Fruit fly (Drosophila melanogaster) whole organism, wandering third instar larva: ENCODE data around the gene Sec22.

Experiments
- Abd-B ChIP-seq: fragments of >200 bp; optimal IDR thresholded peaks from 2 replicates; lab custom pipeline; 2017; ENCODE audit warnings: missing biosample characterization, missing genetic modification characterization
- CG32264 ChIP-seq: fragments of 200-800 bp; sonication (Bioruptor generic); optimal IDR thresholded peaks from 2 replicates; lab custom pipeline; 2016; ENCODE audit warnings: missing biosample characterization, missing genetic modification characterization
- CG9705 ChIP-seq: fragments of 200-800 bp; sonication (Bioruptor generic); optimal IDR thresholded peaks from 2 replicates; lab custom pipeline; 2018; ENCODE audit warnings: missing biosample characterization, mild to moderate bottlenecking, missing genetic modification characterization
- CrebA ChIP-seq: fragments of 200-800 bp; sonication (Bioruptor generic); optimal IDR thresholded peaks from 2 replicates; lab custom pipeline; 2016; ENCODE audit warnings: missing biosample characterization, mild to moderate bottlenecking, missing genetic modification characterization, borderline replicate concordance
- Dfd ChIP-seq: fragments of >200 bp; optimal IDR thresholded peaks from 2 replicates; lab custom pipeline; 2017; ENCODE audit warnings: missing biosample characterization, missing genetic modification characterization
- Dif ChIP-seq: fragments of 200-275, 200-300 bp; sonication (Bioruptor generic); optimal IDR thresholded peaks from 2 replicates; lab custom pipeline; 2018; ENCODE audit warnings: missing biosample characterization, missing genetic modification characterization; ENCODE audit not compliant: partially characterized antibody
- HLH106 ChIP-seq: fragments of 200-800 bp; optimal IDR thresholded peaks from 3 replicates; lab custom pipeline; 2019; ENCODE audit warnings: missing biosample characterization, mild to moderate bottlenecking, missing genetic modification characterization, moderate library complexity
- Hnf4 ChIP-seq: fragments of 200-800 bp; sonication (Bioruptor generic); optimal IDR thresholded peaks from 2 replicates; lab custom pipeline; 2016; ENCODE audit warnings: missing biosample characterization, mild to moderate bottlenecking, missing genetic modification characterization
- Hr78 ChIP-seq: fragments of >200 bp; optimal IDR thresholded peaks from 2 replicates; lab custom pipeline; 2017; ENCODE audit warnings: missing biosample characterization, missing genetic modification characterization
- Hr83 ChIP-seq: fragments of 200-300 bp; sonication (Bioruptor generic); optimal IDR thresholded peaks from 2 replicates; lab custom pipeline; 2016; ENCODE audit warnings: missing biosample characterization, mild to moderate bottlenecking, missing genetic modification characterization, moderate library complexity; ENCODE audit not compliant: poor library complexity, severe bottlenecking
- Jra ChIP-seq: sonication (Bioruptor generic); optimal IDR thresholded peaks from 2 replicates; lab custom pipeline; 2016; ENCODE audit warnings: missing biosample characterization, missing genetic modification characterization
- Myc ChIP-seq: fragments of >200 bp; optimal IDR thresholded peaks from 2 replicates; lab custom pipeline; 2017
- N ChIP-seq: fragments of >200 bp; optimal IDR thresholded peaks from 2 replicates; lab custom pipeline; 2018; ENCODE audit warnings: missing biosample characterization, missing external identifiers, missing genetic modification characterization
- OdsH ChIP-seq: fragments of 200-800 bp; sonication (Bioruptor generic); optimal IDR thresholded peaks from 2 replicates; lab custom pipeline; 2016; ENCODE audit warnings: missing biosample characterization, mild to moderate bottlenecking, missing genetic modification characterization
- Rel ChIP-seq, 2 experiments: fragments of 200-800 bp; sonication (Bioruptor generic) in 1 of 2; optimal IDR thresholded peaks; 2 replicates in 1 of 2; 3 replicates in 1 of 2; lab custom pipeline; 2016 to 2019; ENCODE audit warnings: mild to moderate bottlenecking in 2 of 2, missing biosample characterization in 2 of 2, missing genetic modification characterization in 2 of 2, moderate library complexity in 1 of 2
- Sp1 ChIP-seq: fragments of 200-800 bp; sonication (Bioruptor generic); optimal IDR thresholded peaks from 3 replicates; lab custom pipeline; 2019; ENCODE audit warnings: missing biosample characterization, mild to moderate bottlenecking, missing genetic modification characterization, moderate library complexity
- br ChIP-seq: fragments of 200-800 bp; sonication (Bioruptor generic); optimal IDR thresholded peaks from 2 replicates; lab custom pipeline; 2016; ENCODE audit warnings: missing biosample characterization, missing genetic modification characterization
- brk ChIP-seq: fragments of 200-800 bp; sonication (Bioruptor generic); optimal IDR thresholded peaks from 2 replicates; lab custom pipeline; 2016; ENCODE audit warnings: missing biosample characterization, mild to moderate bottlenecking, missing genetic modification characterization
- dmrt93B ChIP-seq: fragments of 200-800 bp; sonication (Bioruptor generic); optimal IDR thresholded peaks from 2 replicates; lab custom pipeline; 2018; ENCODE audit warnings: missing biosample characterization, mild to moderate bottlenecking, missing genetic modification characterization
- dsf ChIP-seq: sonication (Bioruptor generic); optimal IDR thresholded peaks from 2 replicates; lab custom pipeline; 2016; ENCODE audit warnings: missing biosample characterization, missing genetic modification characterization, borderline replicate concordance
- ey ChIP-seq: fragments of 200-800 bp; sonication (Bioruptor generic); optimal IDR thresholded peaks from 2 replicates; lab custom pipeline; 2016; ENCODE audit warnings: missing biosample characterization, missing genetic modification characterization
- foxo ChIP-seq, 2 experiments: fragments of 200-800 bp; sonication (Bioruptor generic); optimal IDR thresholded peaks; 2 replicates in 1 of 2; 3 replicates in 1 of 2; lab custom pipeline; 2016 to 2017; ENCODE audit warnings: missing biosample characterization in 2 of 2, missing genetic modification characterization in 2 of 2
- fru ChIP-seq: fragments of 200-800 bp; sonication (Bioruptor generic); optimal IDR thresholded peaks from 3 replicates; lab custom pipeline; 2016; ENCODE audit warnings: missing biosample characterization, mild to moderate bottlenecking, missing genetic modification characterization
- h ChIP-seq: fragments of 200-800 bp; sonication (Bioruptor generic); optimal IDR thresholded peaks from 3 replicates; lab custom pipeline; 2016; ENCODE audit warnings: missing biosample characterization, mild to moderate bottlenecking, missing genetic modification characterization
- jim ChIP-seq: fragments of 175-275, 200-325 bp; sonication (Bioruptor generic); optimal IDR thresholded peaks from 2 replicates; lab custom pipeline; 2016; ENCODE audit warnings: missing biosample characterization, mild to moderate bottlenecking, missing genetic modification characterization
- lola ChIP-seq: fragments of >200 bp; optimal IDR thresholded peaks from 2 replicates; lab custom pipeline; 2017; ENCODE audit warnings: missing biosample characterization, missing genetic modification characterization
- pan ChIP-seq: fragments of >200 bp; optimal IDR thresholded peaks from 2 replicates; lab custom pipeline; 2017
- psq ChIP-seq: fragments of 200-800 bp; sonication (Bioruptor generic); optimal IDR thresholded peaks from 3 replicates; lab custom pipeline; 2017; ENCODE audit warnings: missing biosample characterization, mild to moderate bottlenecking, missing genetic modification characterization, moderate library complexity
- rgr ChIP-seq: fragments of 200-800 bp; sonication (Bioruptor generic); optimal IDR thresholded peaks from 3 replicates; lab custom pipeline; 2016; ENCODE audit warnings: missing biosample characterization, mild to moderate bottlenecking, missing genetic modification characterization
- sage ChIP-seq: fragments of 200-800 bp; sonication (Bioruptor generic); optimal IDR thresholded peaks from 2 replicates; lab custom pipeline; 2016; ENCODE audit warnings: missing biosample characterization, mild to moderate bottlenecking, missing genetic modification characterization
- sv ChIP-seq: fragments of 200-800 bp; sonication (Bioruptor generic); optimal IDR thresholded peaks from 3 replicates; lab custom pipeline; 2016; ENCODE audit warnings: missing biosample characterization, missing genetic modification characterization
- tai ChIP-seq: sonication (Bioruptor generic); optimal IDR thresholded peaks from 2 replicates; lab custom pipeline; 2016; ENCODE audit warnings: missing biosample characterization, missing genetic modification characterization
- woc ChIP-seq: sonication (Bioruptor generic); optimal IDR thresholded peaks from 2 replicates; lab custom pipeline; 2016; ENCODE audit warnings: missing biosample characterization, mild to moderate bottlenecking, missing genetic modification characterization

The Sec22 gene

DNA sequence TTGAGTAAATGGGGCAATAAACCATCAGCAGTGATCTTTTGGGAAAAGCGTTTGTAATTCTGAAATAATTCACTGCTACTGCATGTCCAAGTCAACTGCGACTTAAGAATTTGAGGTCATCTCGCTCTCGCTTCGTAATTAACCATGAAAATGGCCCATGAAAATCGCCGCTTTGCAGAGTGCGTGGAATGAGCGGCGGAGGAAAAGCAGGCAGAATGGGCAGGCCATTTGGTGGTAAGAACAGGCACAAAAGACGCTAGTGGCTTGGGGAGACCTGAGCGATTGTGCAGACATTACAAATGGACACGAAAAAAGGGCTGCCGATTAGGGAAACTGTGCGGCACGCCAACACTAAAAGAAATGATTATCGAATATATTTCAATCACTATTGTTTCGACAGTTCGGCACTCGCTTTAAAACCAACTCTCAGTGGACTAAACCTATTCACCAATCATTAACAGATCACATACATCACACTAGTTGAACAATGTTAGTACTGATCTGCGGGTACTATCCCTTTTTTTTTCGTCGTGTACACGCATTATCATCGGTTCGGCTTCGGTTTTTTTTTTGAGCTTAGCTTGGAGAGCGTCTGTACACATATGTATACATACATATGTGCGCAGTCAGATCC lies 34.3 kb upstream of the Sec22 start:
- no peak for TF ChIP-seq CrebA (GFP tag; lab: Kevin White, UChicago)
- peak; percentile 34 for TF ChIP-seq fru (GFP tag; lab: Kevin White, UChicago)

DNA sequence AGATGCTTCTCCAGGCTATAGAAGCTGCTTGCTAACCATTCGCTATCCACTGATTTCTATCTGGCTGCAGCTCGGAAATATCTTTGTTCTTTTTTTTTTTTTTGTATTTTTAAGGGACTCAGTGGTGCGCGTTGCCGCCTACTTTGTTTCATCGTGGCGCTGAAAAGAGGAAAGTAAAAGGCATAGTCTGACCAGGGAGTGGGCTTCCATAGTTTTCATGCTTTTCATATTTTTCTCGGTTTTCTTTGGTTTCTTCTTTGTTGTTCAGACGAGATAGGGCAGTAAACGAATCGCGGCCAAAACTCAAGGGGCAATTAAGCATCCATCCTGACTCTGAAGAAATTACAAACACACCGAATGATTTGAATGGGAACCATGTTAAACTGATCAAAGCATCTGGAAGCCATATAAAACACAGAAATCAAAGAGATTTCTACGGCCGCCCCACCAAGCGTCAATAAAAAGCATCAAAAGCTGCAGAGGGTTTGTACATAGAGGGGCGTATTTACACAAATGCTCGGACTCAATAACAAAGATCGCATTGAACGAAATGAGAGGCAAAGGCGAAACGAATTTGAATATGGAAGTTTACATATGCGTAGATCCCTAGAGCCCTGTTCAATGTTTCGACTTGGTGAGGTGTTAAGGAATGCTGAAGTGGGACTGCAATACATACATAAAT lies 33.4 kb upstream of the Sec22 start:
- no peak for TF ChIP-seq woc (GFP tag; lab: Kevin White, UChicago)
- TF ChIP-seq sv (GFP tag; lab: Kevin White, UChicago) = no peak
- TF ChIP-seq ey (GFP tag; lab: Kevin White, UChicago) = no peak
- no peak for TF ChIP-seq Jra (GFP tag; lab: Kevin White, UChicago)
- TF ChIP-seq lola = no peak
- no peak for TF ChIP-seq dsf (GFP tag; lab: Kevin White, UChicago)
- no peak for TF ChIP-seq CrebA (GFP tag; lab: Kevin White, UChicago)
- TF ChIP-seq N (GFP tag; lab: Kevin White, UChicago) = no peak
- TF ChIP-seq Sp1 (GFP tag; lab: Kevin White, UChicago) = no peak
- TF ChIP-seq Dfd (GFP tag; lab: Kevin White, UChicago) = no peak
- no peak for TF ChIP-seq Dif (GFP tag; lab: Kevin White, UChicago)
- TF ChIP-seq Abd-B (GFP tag; lab: Kevin White, UChicago) = no peak
- no peak for TF ChIP-seq jim (GFP tag; lab: Kevin White, UChicago)

DNA sequence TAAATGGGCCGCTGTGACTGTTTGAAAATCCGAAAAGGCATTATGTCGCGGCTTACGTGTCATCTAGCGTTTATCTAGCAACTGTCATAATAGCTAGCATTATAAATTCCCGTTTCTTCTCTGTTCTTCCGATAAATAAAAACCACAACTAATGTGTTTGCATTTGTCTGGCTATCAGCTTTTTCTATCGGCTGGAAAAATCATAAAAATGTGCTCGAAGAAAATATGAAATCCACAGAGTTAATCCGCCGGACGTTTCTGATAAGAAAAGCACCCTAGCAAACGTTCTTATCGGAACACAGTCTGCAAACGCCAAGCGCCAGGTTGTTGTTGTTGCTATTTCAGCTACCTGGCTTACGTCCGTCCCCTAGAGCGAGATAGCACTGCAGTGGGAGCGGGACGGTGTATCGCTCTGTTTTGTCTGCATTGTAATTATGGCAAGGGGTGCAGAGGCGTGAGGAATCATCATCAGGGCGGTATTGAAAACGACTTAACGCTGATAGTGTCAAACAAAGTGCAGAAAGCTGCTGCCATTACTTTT lies 31.6 kb upstream of the Sec22 start:
- TF ChIP-seq N (GFP tag; lab: Kevin White, UChicago) (no peak), Hr83 (no peak)

DNA sequence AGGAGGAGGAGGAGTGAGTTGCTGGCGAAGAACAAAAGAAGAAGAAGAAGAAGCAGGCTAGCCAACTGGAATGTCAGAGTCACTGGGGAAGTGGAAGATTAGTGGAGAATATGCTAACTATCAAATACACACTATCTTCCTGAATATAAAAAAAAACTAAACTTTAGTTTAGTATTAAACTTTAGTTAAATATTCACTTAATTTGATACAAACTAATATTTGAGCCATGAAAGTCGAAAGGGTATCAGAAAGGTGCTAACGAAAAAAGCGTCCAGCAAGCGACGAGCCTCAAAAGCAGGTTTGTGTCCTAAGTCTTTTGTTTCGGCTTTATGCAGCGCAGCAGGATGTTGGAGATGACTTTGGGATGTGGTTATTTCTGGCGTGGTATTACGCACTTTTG lies 30.7 kb upstream of the Sec22 start:
- peak; percentile 74 for TF ChIP-seq psq (GFP tag; lab: Kevin White, UChicago)
- TF ChIP-seq fru (GFP tag; lab: Kevin White, UChicago) = peak; percentile 83
- peak; percentile 87 for TF ChIP-seq h
- peak; percentile 3 for TF ChIP-seq tai (GFP tag; lab: Kevin White, UChicago)
- peak; percentile 79 for TF ChIP-seq OdsH (GFP tag; lab: Kevin White, UChicago)
- peak; percentile 40 for TF ChIP-seq Jra (GFP tag; lab: Kevin White, UChicago)
- TF ChIP-seq sage (GFP tag; lab: Kevin White, UChicago) = peak; percentile 62
- peak; percentile 70 for TF ChIP-seq br (GFP tag; lab: Kevin White, UChicago)
- peak; percentile 59 for TF ChIP-seq Hnf4 (GFP tag; lab: Kevin White, UChicago)
- peak; percentile 74 for TF ChIP-seq ey (GFP tag; lab: Kevin White, UChicago)
- no peak for TF ChIP-seq Hr78
- TF ChIP-seq foxo (GFP tag; optimal IDR thresholded peaks at IDR 0.05; lab: Kevin White, UChicago) = peak in 1 of 2 experiments; percentile 81
- peak; percentile 12 for TF ChIP-seq Rel (GFP tag; optimal IDR thresholded peaks at IDR 0.05; lab: Kevin White, UChicago)
- TF ChIP-seq Rel (tag; optimal IDR thresholded peaks at IDR 0.05; lab: Kevin White, UChicago) = no peak
- TF ChIP-seq N (GFP tag; lab: Kevin White, UChicago) = no peak
- TF ChIP-seq Myc (lab: Kevin White, UChicago) = no peak
- TF ChIP-seq brk (GFP tag; lab: Kevin White, UChicago) = peak; percentile 50
- TF ChIP-seq CG9705 (GFP tag; lab: Kevin White, UChicago) = peak; percentile 26
- no peak for TF ChIP-seq pan (lab: Kevin White, UChicago)
- TF ChIP-seq Dfd (GFP tag; lab: Kevin White, UChicago) = no peak
- TF ChIP-seq HLH106 = peak; percentile 77
- TF ChIP-seq rgr (GFP tag; lab: Kevin White, UChicago) = peak; percentile 79
- TF ChIP-seq dmrt93B = peak; percentile 54
- no peak for TF ChIP-seq sv (GFP tag; lab: Kevin White, UChicago)
- peak; percentile 86 for TF ChIP-seq woc (GFP tag; lab: Kevin White, UChicago)
- TF ChIP-seq CG32264 = peak; percentile 38
- no peak for TF ChIP-seq CrebA (GFP tag; lab: Kevin White, UChicago)
- peak; percentile 83 for TF ChIP-seq Sp1 (GFP tag; lab: Kevin White, UChicago)
